Fruit fly (Drosophila melanogaster) whole organism, embryonic: ENCODE data around the gene obst-G.

Experiments used
- Atf6 ChIP-seq: fragments of 200-800 bp; sonication (Bioruptor generic); IDR thresholded peaks from 2 replicates; pipeline ENCODE4 v1.3.6; 2022; ENCODE audit warnings: missing biosample characterization, missing genetic modification characterization
- CG10431 ChIP-seq: fragments of 200-800 bp; sonication (Bioruptor generic); optimal IDR thresholded peaks from 3 replicates; lab custom pipeline; 2018; ENCODE audit warnings: missing biosample characterization, mild to moderate bottlenecking, missing genetic modification characterization
- CG14667 ChIP-seq: fragments of 200-800 bp; sonication (Bioruptor generic); IDR thresholded peaks from 2 replicates; pipeline ENCODE4 v1.3.6; 2022; ENCODE audit warnings: missing biosample characterization, missing genetic modification characterization
- CG15479 ChIP-seq: fragments of 200-800 bp; sonication (Bioruptor generic); optimal IDR thresholded peaks from 3 replicates; lab custom pipeline; 2019; ENCODE audit warnings: missing biosample characterization, mild to moderate bottlenecking, missing genetic modification characterization, moderate library complexity
- CG18599 ChIP-seq: fragments of 200-800 bp; sonication (Bioruptor generic); optimal IDR thresholded peaks from 3 replicates; lab custom pipeline; 2017; ENCODE audit warnings: missing biosample characterization, missing genetic modification characterization, mild to moderate bottlenecking, moderate library complexity, missing genetic modification reagents
- CG2202 ChIP-seq: fragments of 200-800 bp; sonication (Bioruptor generic); optimal IDR thresholded peaks from 2 replicates; lab custom pipeline; 2018; ENCODE audit warnings: missing biosample characterization, mild to moderate bottlenecking, missing genetic modification characterization
- CG2875 ChIP-seq: fragments of 200-800 bp; sonication (Bioruptor generic); optimal IDR thresholded peaks from 2 replicates; lab custom pipeline; 2017; ENCODE audit warnings: missing biosample characterization, mild to moderate bottlenecking, missing genetic modification characterization, missing genetic modification reagents
- CG30403 ChIP-seq: fragments of 200-800 bp; sonication (Bioruptor generic); optimal IDR thresholded peaks from 3 replicates; lab custom pipeline; 2016; ENCODE audit warnings: missing biosample characterization, missing genetic modification characterization
- CG31224 ChIP-seq: fragments of 200-800 bp; sonication (Bioruptor generic); IDR thresholded peaks from 2 replicates; pipeline ENCODE4 v1.3.6; 2022; ENCODE audit warnings: missing biosample characterization, missing genetic modification characterization
- CG3407 ChIP-seq: fragments of 200-800 bp; sonication (Bioruptor generic); optimal IDR thresholded peaks from 2 replicates; lab custom pipeline; 2018; ENCODE audit warnings: missing biosample characterization, mild to moderate bottlenecking, missing genetic modification characterization
- CG7987 ChIP-seq: fragments of 200-800 bp; sonication (Bioruptor generic); optimal IDR thresholded peaks from 2 replicates; lab custom pipeline; 2018; ENCODE audit warnings: missing biosample characterization, mild to moderate bottlenecking, missing genetic modification characterization, moderate library complexity
- CG8388 ChIP-seq: fragments of 200-800 bp; sonication (Bioruptor generic); optimal IDR thresholded peaks from 2 replicates; lab custom pipeline; 2019; ENCODE audit warnings: missing biosample characterization, mild to moderate bottlenecking, missing genetic modification characterization, moderate library complexity
- Dek ChIP-seq: fragments of 200-800 bp; sonication (Bioruptor generic); optimal IDR thresholded peaks from 3 replicates; lab custom pipeline; 2019; ENCODE audit warnings: missing biosample characterization, mild to moderate bottlenecking, missing genetic modification characterization, moderate library complexity
- Fer3 ChIP-seq: fragments of 200-800 bp; sonication (Bioruptor generic); optimal IDR thresholded peaks from 2 replicates; lab custom pipeline; 2018; ENCODE audit warnings: missing biosample characterization, mild to moderate bottlenecking, missing genetic modification characterization, moderate library complexity
- GATAe ChIP-seq: fragments of 200-800 bp; sonication (Bioruptor generic); conservative IDR thresholded peaks from 2 replicates; pipeline ENCODE4 v1.3.6; 2022; ENCODE audit warnings: missing biosample characterization, missing genetic modification characterization
- HLH3B ChIP-seq: fragments of 200-800 bp; sonication (Bioruptor generic); IDR thresholded peaks from 2 replicates; pipeline ENCODE4 v1.3.6; 2022; ENCODE audit warnings: missing biosample characterization, missing genetic modification characterization
- Hey ChIP-seq: fragments of 200-800 bp; sonication (Bioruptor generic); optimal IDR thresholded peaks from 3 replicates; lab custom pipeline; 2018; ENCODE audit warnings: missing biosample characterization, mild to moderate bottlenecking, missing genetic modification characterization
- NC2α ChIP-seq: fragments of 200-800 bp; sonication (Bioruptor generic); optimal IDR thresholded peaks from 2 replicates; lab custom pipeline; 2016; ENCODE audit warnings: missing biosample characterization, missing genetic modification characterization
- PHDP ChIP-seq: fragments of 200-800 bp; sonication (Bioruptor generic); optimal IDR thresholded peaks from 3 replicates; lab custom pipeline; 2018; ENCODE audit warnings: missing biosample characterization, mild to moderate bottlenecking, missing genetic modification characterization, moderate library complexity
- Scr ChIP-seq: fragments of 200-800 bp; sonication (Bioruptor generic); IDR thresholded peaks from 2 replicates; pipeline ENCODE4 v1.3.6; 2022; ENCODE audit warnings: missing biosample characterization, missing genetic modification characterization; ENCODE audit not compliant: partially characterized antibody
- Sry-β ChIP-seq: fragments of 200-800 bp; sonication (Bioruptor generic); optimal IDR thresholded peaks from 2 replicates; lab custom pipeline; 2018; ENCODE audit warnings: missing biosample characterization, mild to moderate bottlenecking, missing genetic modification characterization, moderate library complexity
- Taf1 ChIP-seq: fragments of 200-800 bp; sonication (Bioruptor generic); IDR thresholded peaks from 2 replicates; pipeline ENCODE4 v1.3.6; 2022; ENCODE audit warnings: missing biosample characterization, missing genetic modification characterization
- dmrt11E ChIP-seq: fragments of 200-800 bp; sonication (Bioruptor generic); optimal IDR thresholded peaks from 3 replicates; lab custom pipeline; 2018; ENCODE audit warnings: missing biosample characterization, mild to moderate bottlenecking, missing genetic modification characterization, moderate library complexity
- exex ChIP-seq: fragments of 200-800 bp; sonication (Bioruptor generic); optimal IDR thresholded peaks from 4 replicates; lab custom pipeline; 2018; ENCODE audit warnings: missing biosample characterization, mild to moderate bottlenecking, missing genetic modification characterization, moderate library complexity
- gcm ChIP-seq: fragments of 200-800 bp; sonication (Bioruptor generic); optimal IDR thresholded peaks from 2 replicates; lab custom pipeline; 2019; ENCODE audit warnings: missing biosample characterization, mild to moderate bottlenecking, missing genetic modification characterization, moderate library complexity
- grn ChIP-seq: fragments of 200-800 bp; sonication (Bioruptor generic); optimal IDR thresholded peaks from 3 replicates; lab custom pipeline; 2017; ENCODE audit warnings: missing biosample characterization, missing genetic modification characterization
- gt ChIP-seq: fragments of 200-800 bp; sonication (Bioruptor generic); IDR thresholded peaks from 2 replicates; pipeline ENCODE4 v1.3.6; 2022; ENCODE audit warnings: missing biosample characterization, missing genetic modification characterization
- hbn ChIP-seq: fragments of 200-800 bp; sonication (Bioruptor generic); IDR thresholded peaks from 2 replicates; pipeline ENCODE4 v1.3.6; 2022; ENCODE audit warnings: missing biosample characterization, missing genetic modification characterization; ENCODE audit not compliant: partially characterized antibody
- mirr ChIP-seq: fragments of 200-800 bp; sonication (Bioruptor generic); optimal IDR thresholded peaks from 3 replicates; lab custom pipeline; 2018; ENCODE audit warnings: missing biosample characterization, mild to moderate bottlenecking, missing genetic modification characterization
- onecut ChIP-seq: fragments of 200-800 bp; sonication (Bioruptor generic); IDR thresholded peaks from 2 replicates; pipeline ENCODE4 v1.3.6; 2022; ENCODE audit warnings: missing biosample characterization, missing genetic modification characterization
- org-1 ChIP-seq: fragments of 200-800 bp; sonication (Bioruptor generic); optimal IDR thresholded peaks from 2 replicates; lab custom pipeline; 2017; ENCODE audit warnings: missing biosample characterization, missing genetic modification characterization
- prd ChIP-seq, 3 experiments: fragments of >200 bp in 2 of 3; fragments of 200-800 bp in 1 of 3; sonication (Bioruptor generic) in 1 of 3; optimal IDR thresholded peaks in 2 of 3; IDR thresholded peaks in 1 of 3; 2 replicates in 2 of 3; 3 replicates in 1 of 3; pipeline versions ENCODE4 v1.3.6 to Lab custom; 2017 to 2022; ENCODE audit warnings: missing biosample characterization in 1 of 3, missing genetic modification characterization in 1 of 3
- run ChIP-seq: fragments of 200-800 bp; sonication (Bioruptor generic); optimal IDR thresholded peaks from 3 replicates; lab custom pipeline; 2018; ENCODE audit warnings: missing biosample characterization, mild to moderate bottlenecking, missing genetic modification characterization
- shn ChIP-seq: fragments of 200-800 bp; sonication (Bioruptor generic); optimal IDR thresholded peaks from 3 replicates; lab custom pipeline; 2016; ENCODE audit warnings: missing biosample characterization, missing genetic modification characterization

obst-G gene

dm6 chr3L:11953783-11954182, 666 bp upstream of the obst-G start, which contains the start of gene CG7248:
TSS of gene CG7248 (plus strand) at chr3L:11954083.
- TF ChIP-seq exex (tag; lab: Kevin White, UChicago) (peak; percentile 70), Fer3 (tag; lab: Kevin White, UChicago) (no peak), CG15479 (GFP tag; lab: Kevin White, UChicago) (no peak), CG14667 (GFP tag; lab: Robert Waterston, UW) (no peak)

DNA sequence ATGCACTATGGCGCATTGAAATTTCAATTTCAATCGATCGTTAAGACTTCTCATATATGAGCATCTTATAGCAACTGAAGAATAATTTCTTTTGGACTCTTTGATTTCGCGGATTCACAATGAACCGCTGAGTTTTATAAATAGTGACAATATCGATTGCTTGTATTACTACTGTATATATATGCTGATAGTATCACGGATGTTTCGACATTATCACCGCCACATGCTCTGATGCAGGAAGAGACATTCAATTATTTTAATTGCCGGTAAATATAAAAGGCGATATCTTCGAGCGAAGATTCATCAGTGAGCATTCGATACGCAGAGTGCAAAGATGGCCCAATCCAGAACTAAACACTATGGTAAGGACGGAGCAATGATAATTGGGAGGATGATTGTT, 3.6 kb downstream of the obst-G start, which contains the start of gene CG17826:
TSS of gene CG17826 (plus strand) at position 301 of the 400 bp plus-strand sequence.
- TF ChIP-seq CG2202 (tag; lab: Kevin White, UChicago) (no peak), gt (GFP tag; lab: Robert Waterston, UW) (no peak), run (tag; lab: Kevin White, UChicago) (no peak), shn (GFP tag; lab: Kevin White, UChicago) (no peak), Sry-β (no peak), CG31224 (GFP tag; lab: Robert Waterston, UW) (no peak), org-1 (no peak), prd (optimal IDR thresholded peaks at IDR 0.05; lab: Kevin White, UChicago) (no peak), prd (GFP tag; IDR thresholded peaks at IDR 0.05; lab: Robert Waterston, UW) (no peak), Taf1 (GFP tag; lab: Robert Waterston, UW) (no peak), HLH3B (no peak), CG2875 (GFP tag; lab: Kevin White, UChicago) (no peak), CG8388 (GFP tag; lab: Kevin White, UChicago) (no peak), gcm (GFP tag; lab: Kevin White, UChicago) (no peak), onecut (no peak), NC2α (GFP tag; lab: Kevin White, UChicago) (no peak), Scr (GFP tag; lab: Robert Waterston, UW) (no peak), CG7987 (GFP tag; lab: Kevin White, UChicago) (no peak), Atf6 (GFP tag; lab: Robert Waterston, UW) (no peak), PHDP (tag; lab: Kevin White, UChicago) (no peak), dmrt11E (tag; lab: Kevin White, UChicago) (no peak)

dm6 chr3L:11947357-11947756, 5.8 kb downstream of the obst-G start, which contains the start of gene CG7252:
TSS of gene CG7252 (plus strand) at chr3L:11947675.
- TF ChIP-seq CG18599 (peak; percentile 19), GATAe (peak; percentile 46; the same call in 1 of the 2 replicates), grn (GFP tag; lab: Kevin White, UChicago) (peak; percentile 82), exex (tag; lab: Kevin White, UChicago) (peak; percentile 96), mirr (GFP tag; lab: Kevin White, UChicago) (peak; percentile 54), Dek (tag; lab: Kevin White, UChicago) (no peak), CG10431 (GFP tag; lab: Kevin White, UChicago) (no peak), Hey (tag; lab: Kevin White, UChicago) (peak; percentile 87)

- TF ChIP-seq CG3407 (no peak), CG8388 (GFP tag; lab: Kevin White, UChicago) (peak; percentile 6), CG30403 (GFP tag; lab: Kevin White, UChicago) (no peak), hbn (GFP tag; lab: Robert Waterston, UW) (no peak)
Observed at dm6 chr3L:11944752-11945151, 8.4 kb downstream of the obst-G start, which contains the start of gene CG5883. TSS of gene CG5883 (minus strand) at chr3L:11944852.
